Fruit fly (Drosophila melanogaster) whole organism, adult: ENCODE data around the gene CG12768.

ENCODE experiments used
- CG11617 ChIP-seq: fragments of 200-800 bp; sonication (Bioruptor generic); optimal IDR thresholded peaks from 2 replicates; lab custom pipeline; 2017; ENCODE audit warnings: mild to moderate bottlenecking, missing biosample characterization, missing genetic modification reagents, missing genetic modification characterization
- CG12768 ChIP-seq: fragments of 200-800 bp; sonication (Bioruptor generic); optimal IDR thresholded peaks from 2 replicates; lab custom pipeline; 2017; ENCODE audit warnings: missing biosample characterization, missing genetic modification characterization, mild to moderate bottlenecking, moderate library complexity, missing genetic modification reagents
- Crg-1 ChIP-seq: fragments of 200-800 bp; sonication (Bioruptor generic); optimal IDR thresholded peaks from 2 replicates; lab custom pipeline; 2016; ENCODE audit warnings: missing biosample characterization, missing genetic modification characterization
- Hr96 ChIP-seq: fragments of 200-800 bp; sonication (Bioruptor generic); optimal IDR thresholded peaks from 2 replicates; lab custom pipeline; 2016; ENCODE audit warnings: missing biosample characterization, missing genetic modification characterization
- bab1 ChIP-seq: fragments of 200-800 bp; sonication (Bioruptor generic); optimal IDR thresholded peaks from 3 replicates; lab custom pipeline; 2019; ENCODE audit warnings: missing biosample characterization, mild to moderate bottlenecking, missing genetic modification characterization, moderate library complexity
- kay ChIP-seq: fragments of 200-800 bp; sonication (Bioruptor generic); peaks from one replicate; lab custom pipeline; 2016; ENCODE audit warnings: missing biosample characterization, missing genetic modification characterization, borderline replicate concordance

- TF ChIP-seq CG12768 (GFP tag; lab: Kevin White, UChicago) (no peak), kay (GFP tag; lab: Kevin White, UChicago) (no peak), CG11617 (GFP tag; lab: Kevin White, UChicago) (no peak), bab1 (GFP tag; lab: Kevin White, UChicago) (no peak), Crg-1 (no peak), Hr96 (GFP tag; lab: Kevin White, UChicago) (no peak)
These were observed 8.7 kb upstream of the CG12768 start, which contains the start of gene BoYb for dm6 chr3L:22901612-22902011.
